3 worm cellular contexts compared by ENCODE assay signal in genomic region chrV:9079965-9080432, ce11.
TF ChIP-seq lines count a peak whose summit lies in the region.

No protein-coding gene starts in this region.

TF ChIP-seq in whole organism, L1 larva, 84 proteins besides CTCF, POLR2A, EP300 and RAD21 (continued from another document):
- no peak for TF ChIP-seq dsc-1 (tag; optimal IDR thresholded peaks at IDR 0.05; lab: Kevin White, UChicago)
- TF ChIP-seq mdl-1 (tag; optimal IDR thresholded peaks at IDR 0.05; lab: Kevin White, UChicago): peak in 1 of 2 experiments; percentile 65
- no peak for TF ChIP-seq lin-13 (GFP tag; optimal IDR thresholded peaks at IDR 0.05; lab: Kevin White, UChicago)
- TF ChIP-seq lir-3 (tag; optimal IDR thresholded peaks at IDR 0.05; lab: Kevin White, UChicago; ENCODE audit: poor library complexity): no peak
- TF ChIP-seq ceh-88 (GFP tag; IDR thresholded peaks at IDR 0.05; lab: Robert Waterston, UW): no peak
- peak; percentile 46 for TF ChIP-seq nhr-71 (tag; optimal IDR thresholded peaks at IDR 0.05; lab: Kevin White, UChicago)

TF ChIP-seq in whole organism, L4 larva, 104 proteins besides CTCF, POLR2A, EP300 and RAD21 (continued from another document):
- TF ChIP-seq snpc-4 (tag; optimal IDR thresholded peaks at IDR 0.05; lab: Kevin White, UChicago) (no peak), mep-1 (tag; optimal IDR thresholded peaks at IDR 0.05; lab: Kevin White, UChicago) (peak; percentile 50), tra-1 (GFP tag; IDR thresholded peaks at IDR 0.05; lab: Robert Waterston, UW) (peak; percentile 88), saeg-2 (GFP tag; IDR thresholded peaks at IDR 0.05; lab: Robert Waterston, UW) (peak; percentile 74; the same call in 1 of the 2 replicates), mxl-2 (GFP tag; conservative IDR thresholded peaks at IDR 0.05; lab: Robert Waterston, UW) (0 out of 2 replicates have a peak, but pooled peaks have one; percentile 7), nhr-28 (tag; optimal IDR thresholded peaks at IDR 0.05; lab: Kevin White, UChicago) (peak; percentile 63), dpl-1 (GFP tag; optimal IDR thresholded peaks at IDR 0.05; lab: Kevin White, UChicago) (no peak), gei-8 (GFP tag; optimal IDR thresholded peaks at IDR 0.05; lab: Kevin White, UChicago) (peak; percentile 76), dmd-6 (GFP tag; IDR thresholded peaks at IDR 0.05; lab: Robert Waterston, UW) (peak; percentile 98), hlh-11 (tag; optimal IDR thresholded peaks at IDR 0.05; lab: Kevin White, UChicago) (peak; percentile 96), rbr-2 (tag; optimal IDR thresholded peaks at IDR 0.05; lab: Kevin White, UChicago) (no peak), jun-1 (tag; optimal IDR thresholded peaks at IDR 0.05; lab: Kevin White, UChicago) (no peak), lin-13 (GFP tag; optimal IDR thresholded peaks at IDR 0.05; lab: Kevin White, UChicago) (peak; percentile 36), pqm-1 (tag; optimal IDR thresholded peaks at IDR 0.05; lab: Kevin White, UChicago) (peak; percentile 72), nhr-10 (tag; optimal IDR thresholded peaks at IDR 0.05; lab: Kevin White, UChicago) (peak; percentile 54), Y75B8A.6 (GFP tag; IDR thresholded peaks at IDR 0.05; lab: Robert Waterston, UW) (0 out of 2 replicates have a peak, but pooled peaks have one; percentile 31), nhr-41 (GFP tag; IDR thresholded peaks at IDR 0.05; lab: Robert Waterston, UW) (peak; percentile 64; the same call in 1 of the 2 replicates), F49E8.2 (tag; optimal IDR thresholded peaks at IDR 0.05; lab: Kevin White, UChicago; ENCODE audit: borderline replicate concordance) (no peak), F26F4.8 (GFP tag; conservative IDR thresholded peaks at IDR 0.05; lab: Robert Waterston, UW) (no peak), lin-1 (GFP tag; IDR thresholded peaks at IDR 0.05; lab: Robert Waterston, UW) (0 out of 2 replicates have a peak, but pooled peaks have one; percentile 37), nhr-102 (tag; optimal IDR thresholded peaks at IDR 0.05; lab: Kevin White, UChicago) (peak; percentile 41), Y105C5A.15 (GFP tag; IDR thresholded peaks at IDR 0.05; lab: Robert Waterston, UW) (no peak), F37D6.2 (tag; optimal IDR thresholded peaks at IDR 0.05; lab: Kevin White, UChicago) (no peak)

TF ChIP-seq in whole organism, young adult, 124 proteins besides CTCF, POLR2A, EP300 and RAD21 (continued from another document):
- TF ChIP-seq him-1 (tag; optimal IDR thresholded peaks at IDR 0.05; lab: Kevin White, UChicago) (no peak), ceh-100 (GFP tag; IDR thresholded peaks at IDR 0.05; lab: Robert Waterston, UW) (no peak), mxl-1 (tag; optimal IDR thresholded peaks at IDR 0.05; lab: Kevin White, UChicago) (no peak), repo-1 (tag; optimal IDR thresholded peaks at IDR 0.05; lab: Kevin White, UChicago) (no peak), sea-2 (GFP tag; IDR thresholded peaks at IDR 0.05; lab: Robert Waterston, UW) (no peak), tbx-9 (tag; optimal IDR thresholded peaks at IDR 0.05; lab: Kevin White, UChicago; ENCODE audit: borderline replicate concordance) (no peak), attf-6 (GFP tag; IDR thresholded peaks at IDR 0.05; lab: Robert Waterston, UW) (no peak), madf-8 (GFP tag; conservative IDR thresholded peaks at IDR 0.05; lab: Robert Waterston, UW) (no peak), ztf-6 (GFP tag; IDR thresholded peaks at IDR 0.05; lab: Robert Waterston, UW) (no peak), T26A5.8 (tag; optimal IDR thresholded peaks at IDR 0.05; lab: Kevin White, UChicago) (no peak), ama-1 (optimal IDR thresholded peaks at IDR 0.05; lab: Kevin White, UChicago) (no peak), ama-1 (GFP tag; optimal IDR thresholded peaks at IDR 0.05; lab: Kevin White, UChicago) (no peak), attf-5 (GFP tag; optimal IDR thresholded peaks at IDR 0.05; lab: Kevin White, UChicago) (peak; percentile 4), aptf-3 (GFP tag; IDR thresholded peaks at IDR 0.05; lab: Robert Waterston, UW) (no peak), lsl-1 (GFP tag; optimal IDR thresholded peaks at IDR 0.05; lab: Kevin White, UChicago) (no peak), zfh-2 (GFP tag; conservative IDR thresholded peaks at IDR 0.05; lab: Robert Waterston, UW) (no peak), ztf-22 (GFP tag; optimal IDR thresholded peaks at IDR 0.05; lab: Kevin White, UChicago) (peak; percentile 87), dpff-1 (tag; optimal IDR thresholded peaks at IDR 0.05; lab: Kevin White, UChicago) (no peak), B0019.2 (GFP tag; conservative IDR thresholded peaks at IDR 0.05; lab: Robert Waterston, UW) (no peak), gei-17 (GFP tag; optimal IDR thresholded peaks at IDR 0.05; lab: Kevin White, UChicago) (no peak), F57A8.1 (GFP tag; optimal IDR thresholded peaks at IDR 0.05; lab: Kevin White, UChicago) (no peak), atf-7 (tag; optimal IDR thresholded peaks at IDR 0.05; lab: Kevin White, UChicago) (peak; percentile 88), F39B2.1 (GFP tag; IDR thresholded peaks at IDR 0.05; lab: Robert Waterston, UW) (no peak), dpl-1 (GFP tag; optimal IDR thresholded peaks at IDR 0.05; lab: Kevin White, UChicago) (no peak), ztf-25 (GFP tag; IDR thresholded peaks at IDR 0.05; lab: Robert Waterston, UW) (no peak), hsf-1 (GFP tag; IDR thresholded peaks at IDR 0.05; lab: Robert Waterston, UW) (no peak), ceh-40 (GFP tag; IDR thresholded peaks at IDR 0.05; lab: Robert Waterston, UW) (no peak), athp-1 (tag; optimal IDR thresholded peaks at IDR 0.05; lab: Kevin White, UChicago) (no peak), akir-1 (GFP tag; optimal IDR thresholded peaks at IDR 0.05; lab: Kevin White, UChicago) (no peak), ZK185.1 (tag; optimal IDR thresholded peaks at IDR 0.05; lab: Kevin White, UChicago; ENCODE audit: poor library complexity, severe bottlenecking) (peak; percentile 19), bed-2 (GFP tag; IDR thresholded peaks at IDR 0.05; lab: Robert Waterston, UW) (no peak), ztf-3 (GFP tag; optimal IDR thresholded peaks at IDR 0.05; lab: Kevin White, UChicago) (no peak), fkh-3 (tag; optimal IDR thresholded peaks at IDR 0.05; lab: Kevin White, UChicago) (no peak), Y67H2A.10 (GFP tag; conservative IDR thresholded peaks at IDR 0.05; lab: Robert Waterston, UW) (no peak), let-607 (tag; optimal IDR thresholded peaks at IDR 0.05; lab: Kevin White, UChicago) (peak; percentile 53 to 74), let-526 (GFP tag; IDR thresholded peaks at IDR 0.05; lab: Robert Waterston, UW) (peak; percentile 4; the same call in 1 of the 2 replicates), egl-18 (GFP tag; IDR thresholded peaks at IDR 0.05; lab: Robert Waterston, UW) (no peak), hmg-1.2 (GFP tag; IDR thresholded peaks at IDR 0.05; lab: Robert Waterston, UW) (no peak), nfya-1 (tag; optimal IDR thresholded peaks at IDR 0.05; lab: Kevin White, UChicago; ENCODE audit: borderline replicate concordance, insufficient read depth) (no peak), sdz-38 (tag; optimal IDR thresholded peaks at IDR 0.05; lab: Kevin White, UChicago) (no peak), lir-1 (GFP tag; conservative IDR thresholded peaks at IDR 0.05; lab: Robert Waterston, UW) (no peak), zim-3 (tag; optimal IDR thresholded peaks at IDR 0.05; lab: Kevin White, UChicago) (no peak), nfya-2 (GFP tag; IDR thresholded peaks at IDR 0.05; lab: Robert Waterston, UW) (no peak), lag-1 (GFP tag; IDR thresholded peaks at IDR 0.05; lab: Robert Waterston, UW) (no peak), lin-26 (GFP tag; IDR thresholded peaks at IDR 0.05; lab: Robert Waterston, UW) (no peak), F23B12.7 (tag; optimal IDR thresholded peaks at IDR 0.05; lab: Kevin White, UChicago; ENCODE audit: insufficient read depth) (no peak), rpc-1 (optimal IDR thresholded peaks at IDR 0.05; lab: Kevin White, UChicago) (no peak), rpc-1 (tag; optimal IDR thresholded peaks at IDR 0.05; lab: Kevin White, UChicago) (no peak), unc-130 (GFP tag; optimal IDR thresholded peaks at IDR 0.05; lab: Kevin White, UChicago) (no peak), ztf-18 (tag; optimal IDR thresholded peaks at IDR 0.05; lab: Kevin White, UChicago) (no peak), hlh-26 (GFP tag; conservative IDR thresholded peaks at IDR 0.05; lab: Robert Waterston, UW) (no peak), cebp-1 (GFP tag; IDR thresholded peaks at IDR 0.05; lab: Robert Waterston, UW) (peak; percentile 22; the same call in 1 of the 2 replicates), cebp-1 (tag; optimal IDR thresholded peaks at IDR 0.05; lab: Kevin White, UChicago) (peak; percentile 68), pha-4 (tag; optimal IDR thresholded peaks at IDR 0.05; lab: Kevin White, UChicago) (no peak), ceh-27 (GFP tag; optimal IDR thresholded peaks at IDR 0.05; lab: Kevin White, UChicago) (no peak), madf-6 (GFP tag; IDR thresholded peaks at IDR 0.05; lab: Robert Waterston, UW) (no peak), egl-44 (GFP tag; IDR thresholded peaks at IDR 0.05; lab: Robert Waterston, UW) (peak; percentile 79), attf-3 (GFP tag; conservative IDR thresholded peaks at IDR 0.05; lab: Robert Waterston, UW) (no peak), T07F8.4 (tag; optimal IDR thresholded peaks at IDR 0.05; lab: Kevin White, UChicago) (no peak), ccch-3 (GFP tag; optimal IDR thresholded peaks at IDR 0.05; lab: Kevin White, UChicago) (no peak), snpc-3.4 (tag; optimal IDR thresholded peaks at IDR 0.05; lab: Kevin White, UChicago) (no peak), D2030.7 (GFP tag; IDR thresholded peaks at IDR 0.05; lab: Robert Waterston, UW) (no peak), dox-1 (GFP tag; IDR thresholded peaks at IDR 0.05; lab: Robert Waterston, UW) (peak; percentile 69; the same call in 1 of the 2 replicates), Y53F4B.3 (GFP tag; IDR thresholded peaks at IDR 0.05; lab: Robert Waterston, UW) (no peak), somi-1 (GFP tag; optimal IDR thresholded peaks at IDR 0.05; lab: Kevin White, UChicago) (no peak), F33H1.4 (GFP tag; IDR thresholded peaks at IDR 0.05; lab: Robert Waterston, UW) (no peak), efl-1 (GFP tag; optimal IDR thresholded peaks at IDR 0.05; lab: Kevin White, UChicago) (no peak), C17E4.6 (GFP tag; IDR thresholded peaks at IDR 0.05; lab: Robert Waterston, UW) (no peak), ekl-4 (GFP tag; IDR thresholded peaks at IDR 0.05; lab: Robert Waterston, UW) (no peak), unc-62 (GFP tag; optimal IDR thresholded peaks at IDR 0.05; lab: Kevin White, UChicago) (no peak), nfyb-1 (GFP tag; IDR thresholded peaks at IDR 0.05; lab: Robert Waterston, UW) (peak; percentile 60), snpc-1.1 (tag; optimal IDR thresholded peaks at IDR 0.05; lab: Kevin White, UChicago; ENCODE audit: insufficient read depth) (no peak), K12H6.12 (tag; optimal IDR thresholded peaks at IDR 0.05; lab: Kevin White, UChicago) (no peak), Y95B8A.8 (GFP tag; IDR thresholded peaks at IDR 0.05; lab: Robert Waterston, UW) (0 out of 2 replicates have a peak, but pooled peaks have one; percentile 36), tlf-1 (GFP tag; optimal IDR thresholded peaks at IDR 0.05; lab: Kevin White, UChicago) (peak; percentile 57), F37B4.10 (GFP tag; IDR thresholded peaks at IDR 0.05; lab: Robert Waterston, UW) (no peak), F55B11.4 (tag; optimal IDR thresholded peaks at IDR 0.05; lab: Kevin White, UChicago; ENCODE audit: borderline replicate concordance, insufficient read depth) (no peak), ets-4 (GFP tag; optimal IDR thresholded peaks at IDR 0.05; lab: Kevin White, UChicago) (peak; percentile 92), lin-54 (GFP tag; optimal IDR thresholded peaks at IDR 0.05; lab: Kevin White, UChicago) (peak; percentile 40), xnd-1 (tag; optimal IDR thresholded peaks at IDR 0.05; lab: Kevin White, UChicago) (no peak), nhr-90 (tag; optimal IDR thresholded peaks at IDR 0.05; lab: Kevin White, UChicago) (peak; percentile 54), die-1 (tag; optimal IDR thresholded peaks at IDR 0.05; lab: Kevin White, UChicago) (no peak)
